Fruit fly (Drosophila melanogaster) S2 (cell line): ENCODE results near the gene Spn28Db.

Experiments
- CG8478 ChIP-seq: fragments of >200 bp; optimal IDR thresholded peaks from 2 replicates; lab custom pipeline; 2018
- CTCF ChIP-seq, 2 experiments: fragments of >200 bp; optimal IDR thresholded peaks; 2 replicates each; lab custom pipeline; 2018

DNA sequence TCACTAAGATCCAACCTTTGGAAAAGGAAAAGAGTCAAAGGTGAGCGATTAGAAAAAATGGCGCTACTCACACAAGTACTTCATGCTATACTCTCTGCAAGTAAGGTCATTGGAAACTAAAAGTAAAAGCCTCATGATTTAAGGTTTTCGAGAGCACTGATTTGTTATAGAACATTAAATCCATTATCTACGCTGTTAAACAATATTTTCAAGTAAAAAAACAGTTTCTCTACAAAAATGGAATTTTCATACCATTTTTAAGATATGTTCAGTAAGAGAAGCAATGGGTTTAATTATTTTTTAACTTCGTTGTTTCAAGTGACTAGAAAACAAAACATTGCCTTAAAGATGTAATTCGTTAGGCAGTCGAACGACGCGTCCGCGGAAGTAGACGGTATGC is 1.5 kb downstream of the Spn28Db start, which contains the start of gene Spn28Da:
- TF ChIP-seq CTCF (optimal IDR thresholded peaks at IDR 0.05; lab: Kevin White, UChicago) (no peak), CG8478 (no peak)
